Fruit fly (Drosophila melanogaster) whole organism, embryonic: ENCODE measurements around the gene CG32811.

Experiments used
- Abd-B ChIP-seq: fragments of 200-800 bp; sonication (Bioruptor generic); optimal IDR thresholded peaks from 2 replicates; lab custom pipeline; 2018; ENCODE audit warnings: missing biosample characterization, mild to moderate bottlenecking, missing genetic modification characterization, moderate library complexity
- Ada2b ChIP-seq: fragments of 200-800 bp; sonication (Bioruptor generic); IDR thresholded peaks from 2 replicates; pipeline ENCODE4 v1.3.6; 2022; ENCODE audit warnings: missing biosample characterization, missing genetic modification characterization
- Aef1 ChIP-seq: fragments of 200-800 bp; sonication (Bioruptor generic); IDR thresholded peaks from 3 replicates; pipeline ENCODE4 v1.3.6; 2022; ENCODE audit warnings: missing biosample characterization, missing genetic modification characterization
- Antp ChIP-seq: fragments of 200-800 bp; sonication (Bioruptor generic); optimal IDR thresholded peaks from 3 replicates; lab custom pipeline; 2016; ENCODE audit warnings: missing biosample characterization, missing genetic modification characterization
- C15 ChIP-seq: fragments of 200-800 bp; sonication (Bioruptor generic); IDR thresholded peaks from 3 replicates; pipeline ENCODE4 v1.3.6; 2022; ENCODE audit warnings: missing biosample characterization, missing genetic modification characterization
- CG10959 ChIP-seq: fragments of 200-800 bp; sonication (Bioruptor generic); IDR thresholded peaks from 2 replicates; pipeline ENCODE4 v1.3.6; 2022; ENCODE audit warnings: missing biosample characterization, missing genetic modification characterization
- CG10979 ChIP-seq: fragments of 200-800 bp; sonication (Bioruptor generic); optimal IDR thresholded peaks from 2 replicates; lab custom pipeline; 2018; ENCODE audit warnings: missing biosample characterization, mild to moderate bottlenecking, missing genetic modification characterization, moderate library complexity
- CG12071 ChIP-seq: fragments of 200-800 bp; sonication (Bioruptor generic); optimal IDR thresholded peaks from 3 replicates; lab custom pipeline; 2018; ENCODE audit warnings: missing biosample characterization, mild to moderate bottlenecking, missing genetic modification characterization
- CG12391 ChIP-seq: fragments of 200-800 bp; sonication (Bioruptor generic); optimal IDR thresholded peaks from 3 replicates; lab custom pipeline; 2018; ENCODE audit warnings: missing biosample characterization, mild to moderate bottlenecking, missing genetic modification characterization, moderate library complexity
- CG13424 ChIP-seq: fragments of 200-800 bp; sonication (Bioruptor generic); optimal IDR thresholded peaks from 2 replicates; lab custom pipeline; 2019; ENCODE audit warnings: missing biosample characterization, mild to moderate bottlenecking, missing genetic modification characterization, moderate library complexity
- CG13894 ChIP-seq: fragments of 200-800 bp; sonication (Bioruptor generic); optimal IDR thresholded peaks from 3 replicates; lab custom pipeline; 2018; ENCODE audit warnings: missing biosample characterization, mild to moderate bottlenecking, missing genetic modification characterization, moderate library complexity
- CG14050 ChIP-seq: fragments of 200-800 bp; sonication (Bioruptor generic); IDR thresholded peaks from 3 replicates; pipeline ENCODE4 v1.3.6; 2022; ENCODE audit warnings: missing biosample characterization, missing genetic modification characterization
- CG14441 ChIP-seq: fragments of 200-800 bp; sonication (Bioruptor generic); IDR thresholded peaks from 2 replicates; pipeline ENCODE4 v1.3.6; 2022; ENCODE audit warnings: missing biosample characterization, missing genetic modification characterization
- CG17612 ChIP-seq: fragments of 200-800 bp; sonication (Bioruptor generic); IDR thresholded peaks from 2 replicates; pipeline ENCODE4 v1.3.6; 2022; ENCODE audit warnings: missing biosample characterization, missing genetic modification characterization
- CG17802 ChIP-seq: fragments of 200-800 bp; sonication (Bioruptor generic); optimal IDR thresholded peaks from 2 replicates; lab custom pipeline; 2018; ENCODE audit warnings: missing biosample characterization, mild to moderate bottlenecking, missing genetic modification characterization, moderate library complexity
- CG18599 ChIP-seq: fragments of 200-800 bp; sonication (Bioruptor generic); optimal IDR thresholded peaks from 3 replicates; lab custom pipeline; 2017; ENCODE audit warnings: missing biosample characterization, missing genetic modification characterization, mild to moderate bottlenecking, moderate library complexity, missing genetic modification reagents
- CG2120 ChIP-seq: fragments of 200-800 bp; sonication (Bioruptor generic); optimal IDR thresholded peaks from 3 replicates; lab custom pipeline; 2016; ENCODE audit warnings: missing biosample characterization, missing genetic modification characterization
- CG3407 ChIP-seq: fragments of 200-800 bp; sonication (Bioruptor generic); optimal IDR thresholded peaks from 2 replicates; lab custom pipeline; 2018; ENCODE audit warnings: missing biosample characterization, mild to moderate bottlenecking, missing genetic modification characterization
- CG3726 ChIP-seq: fragments of 200-800 bp; sonication (Bioruptor generic); IDR thresholded peaks from 3 replicates; pipeline ENCODE4, ENCODE4 v1.3.6; 2022; ENCODE audit warnings: missing biosample characterization, missing genetic modification characterization
- CG43689 ChIP-seq: fragments of 200-800 bp; sonication (Bioruptor generic); IDR thresholded peaks from 2 replicates; pipeline ENCODE4 v1.3.6; 2022; ENCODE audit warnings: missing biosample characterization, missing genetic modification characterization
- CG7357 ChIP-seq: fragments of 200-800 bp; sonication (Bioruptor generic); IDR thresholded peaks from 3 replicates; pipeline ENCODE4 v1.3.6; 2022; ENCODE audit warnings: missing biosample characterization, missing genetic modification characterization
- CG7928 ChIP-seq: fragments of 200-800 bp; sonication (Bioruptor generic); optimal IDR thresholded peaks from 2 replicates; lab custom pipeline; 2017; ENCODE audit warnings: missing biosample characterization, mild to moderate bottlenecking, missing genetic modification characterization
- CG8944 ChIP-seq: fragments of 200-800 bp; sonication (Bioruptor generic); optimal IDR thresholded peaks from 3 replicates; lab custom pipeline; 2016; ENCODE audit warnings: missing biosample characterization, missing genetic modification characterization
- CG9817 ChIP-seq: fragments of 200-800 bp; sonication (Bioruptor generic); optimal IDR thresholded peaks from 2 replicates; lab custom pipeline; 2018; ENCODE audit warnings: missing biosample characterization, mild to moderate bottlenecking, missing genetic modification characterization, moderate library complexity
- CHES-1-like ChIP-seq: fragments of 200-800 bp; sonication (Bioruptor generic); optimal IDR thresholded peaks from 2 replicates; lab custom pipeline; 2016; ENCODE audit warnings: missing biosample characterization, missing genetic modification characterization
- CkIIα-i1 ChIP-seq: fragments of 200-800 bp; sonication (Bioruptor generic); IDR thresholded peaks from 2 replicates; pipeline ENCODE4 v1.3.6; 2022; ENCODE audit warnings: missing biosample characterization, missing genetic modification characterization
- CoRest ChIP-seq: fragments of 200-800 bp; sonication (Bioruptor generic); optimal IDR thresholded peaks from 3 replicates; lab custom pipeline; 2018; ENCODE audit warnings: missing biosample characterization, mild to moderate bottlenecking, missing genetic modification characterization, moderate library complexity
- D ChIP-seq, 2 experiments: fragments of 200-800 bp in 1 of 2; fragments of >200 bp in 1 of 2; sonication (Bioruptor generic) in 1 of 2; optimal IDR thresholded peaks; 2 replicates in 1 of 2; 3 replicates in 1 of 2; lab custom pipeline; 2017; ENCODE audit warnings: mild to moderate bottlenecking in 1 of 2, missing biosample characterization in 1 of 2, missing genetic modification characterization in 1 of 2, missing genetic modification reagents in 1 of 2
- GATAe ChIP-seq: fragments of 200-800 bp; sonication (Bioruptor generic); conservative IDR thresholded peaks from 2 replicates; pipeline ENCODE4 v1.3.6; 2022; ENCODE audit warnings: missing biosample characterization, missing genetic modification characterization
- HLH54F ChIP-seq: fragments of 200-800 bp; sonication (Bioruptor generic); optimal IDR thresholded peaks from 3 replicates; lab custom pipeline; 2016; ENCODE audit warnings: missing biosample characterization, missing genetic modification characterization
- Kr ChIP-seq: fragments of 200-800 bp; sonication (Bioruptor generic); optimal IDR thresholded peaks from 2 replicates; lab custom pipeline; 2017; ENCODE audit warnings: missing biosample characterization, mild to moderate bottlenecking, missing genetic modification characterization
- Lhr ChIP-seq: fragments of 200-800 bp; sonication (Bioruptor generic); optimal IDR thresholded peaks from 3 replicates; lab custom pipeline; 2017; ENCODE audit warnings: mild to moderate bottlenecking, missing biosample characterization, missing genetic modification reagents, missing genetic modification characterization
- Mes4 ChIP-seq: fragments of 200-800 bp; sonication (Bioruptor generic); optimal IDR thresholded peaks from 2 replicates; lab custom pipeline; 2016; ENCODE audit warnings: missing biosample characterization, missing genetic modification characterization
- Rfx ChIP-seq: fragments of 200-800 bp; sonication (Bioruptor generic); IDR thresholded peaks from 2 replicates; pipeline ENCODE4 v1.3.6; 2022; ENCODE audit warnings: missing biosample characterization, missing genetic modification characterization
- Ssrp ChIP-seq: fragments of 200-800 bp; sonication (Bioruptor generic); optimal IDR thresholded peaks from 2 replicates; lab custom pipeline; 2018; ENCODE audit warnings: missing biosample characterization, mild to moderate bottlenecking, missing genetic modification characterization, moderate library complexity
- Xrp1 ChIP-seq: fragments of 200-800 bp; sonication (Bioruptor generic); IDR thresholded peaks from 2 replicates; pipeline ENCODE4 v1.3.6; 2022; ENCODE audit warnings: missing biosample characterization, missing genetic modification characterization
- ase ChIP-seq: fragments of 200-800 bp; sonication (Bioruptor generic); IDR thresholded peaks from 3 replicates; pipeline ENCODE4 v1.3.6; 2022; ENCODE audit warnings: missing biosample characterization, missing genetic modification characterization
- bowl ChIP-seq: fragments of 200-800 bp; sonication (Bioruptor generic); IDR thresholded peaks from 2 replicates; pipeline ENCODE4 v1.3.6; 2022; ENCODE audit warnings: missing biosample characterization, missing genetic modification characterization
- cwo ChIP-seq: fragments of 200-800 bp; sonication (Bioruptor generic); optimal IDR thresholded peaks from 3 replicates; lab custom pipeline; 2017; ENCODE audit warnings: missing biosample characterization, missing genetic modification characterization, mild to moderate bottlenecking, moderate library complexity, missing genetic modification reagents
- dm ChIP-seq: fragments of 200-800 bp; sonication (Bioruptor generic); optimal IDR thresholded peaks from 3 replicates; lab custom pipeline; 2016; ENCODE audit warnings: missing biosample characterization, missing genetic modification characterization
- eve ChIP-seq, 2 experiments: fragments of >200 bp; optimal IDR thresholded peaks; 2 replicates each; lab custom pipeline; 2017; ENCODE audit warnings: missing biosample characterization in 2 of 2, missing genetic modification characterization in 2 of 2
- gem ChIP-seq: fragments of 200-800 bp; sonication (Bioruptor generic); optimal IDR thresholded peaks from 2 replicates; lab custom pipeline; 2019; ENCODE audit warnings: missing biosample characterization, mild to moderate bottlenecking, missing genetic modification characterization, moderate library complexity
- hbn ChIP-seq: fragments of 200-800 bp; sonication (Bioruptor generic); IDR thresholded peaks from 2 replicates; pipeline ENCODE4 v1.3.6; 2022; ENCODE audit warnings: missing biosample characterization, missing genetic modification characterization; ENCODE audit not compliant: partially characterized antibody
- hkb ChIP-seq, 2 experiments: fragments of 200-800 bp in 1 of 2; fragments of >200 bp in 1 of 2; sonication (Bioruptor generic) in 1 of 2; IDR thresholded peaks in 1 of 2; optimal IDR thresholded peaks in 1 of 2; 2 replicates each; pipeline versions ENCODE4 v1.3.6 to Lab custom; 2017 to 2022; ENCODE audit warnings: missing biosample characterization in 1 of 2, missing genetic modification characterization in 1 of 2
- inv ChIP-seq: fragments of 200-800 bp; sonication (Bioruptor generic); IDR thresholded peaks from 2 replicates; pipeline ENCODE4 v1.3.6; 2022; ENCODE audit warnings: missing biosample characterization, missing genetic modification characterization; ENCODE audit not compliant: partially characterized antibody
- peb ChIP-seq: fragments of 200-800 bp; sonication (Bioruptor generic); IDR thresholded peaks from 2 replicates; pipeline ENCODE4 v1.3.6; 2022; ENCODE audit warnings: missing biosample characterization, missing genetic modification characterization
- psq ChIP-seq: fragments of 200-800 bp; sonication (Bioruptor generic); optimal IDR thresholded peaks from 2 replicates; lab custom pipeline; 2017; ENCODE audit warnings: missing biosample characterization, missing genetic modification characterization
- sd ChIP-seq: fragments of 200-800 bp; sonication (Bioruptor generic); optimal IDR thresholded peaks from 3 replicates; lab custom pipeline; 2018; ENCODE audit warnings: missing biosample characterization, mild to moderate bottlenecking, missing genetic modification characterization, moderate library complexity
- slp2 ChIP-seq: fragments of 200-800 bp; sonication (Bioruptor generic); optimal IDR thresholded peaks from 2 replicates; lab custom pipeline; 2016; ENCODE audit warnings: missing biosample characterization, missing genetic modification characterization
- stwl ChIP-seq: fragments of 200-800 bp; sonication (Bioruptor generic); optimal IDR thresholded peaks from 3 replicates; lab custom pipeline; 2018; ENCODE audit warnings: missing biosample characterization, mild to moderate bottlenecking, missing genetic modification characterization, moderate library complexity
- wek ChIP-seq: fragments of 200-800 bp; sonication (Bioruptor generic); optimal IDR thresholded peaks from 3 replicates; lab custom pipeline; 2018; ENCODE audit warnings: missing biosample characterization, mild to moderate bottlenecking, missing genetic modification characterization, moderate library complexity

Gene CG32811

DNA sequence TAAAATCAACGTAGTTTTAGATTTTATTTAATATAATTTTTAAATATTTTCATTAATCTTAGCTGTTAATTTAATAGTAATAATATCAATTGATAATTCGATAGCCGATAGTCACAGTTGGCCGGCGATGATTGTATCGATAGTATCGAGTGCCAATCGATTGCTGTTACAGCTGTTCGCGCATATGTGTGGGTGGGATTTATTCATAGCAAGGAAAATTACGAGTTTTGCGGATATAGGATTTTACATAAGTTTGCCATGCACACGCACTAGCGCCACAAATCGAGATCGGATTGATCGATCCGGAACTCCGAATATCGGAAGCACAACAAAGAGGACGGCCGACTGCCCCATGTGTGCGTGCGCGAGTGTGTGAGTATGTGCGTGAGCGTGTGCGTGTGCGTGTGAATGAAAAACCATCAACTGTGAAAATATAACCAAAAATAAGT is 43.8 kb upstream of the CG32811 start, which contains the start of gene Naa30A (continued):
- no peak for TF ChIP-seq HLH54F (GFP tag; lab: Kevin White, UChicago)
- TF ChIP-seq dm (GFP tag; lab: Kevin White, UChicago): no peak
- TF ChIP-seq slp2 (GFP tag; lab: Kevin White, UChicago): no peak
- TF ChIP-seq D (optimal IDR thresholded peaks at IDR 0.05; lab: Kevin White, UChicago): no peak
- TF ChIP-seq D (GFP tag; optimal IDR thresholded peaks at IDR 0.05; lab: Kevin White, UChicago): no peak
- TF ChIP-seq ase (GFP tag; lab: Robert Waterston, UW): no peak
- peak; percentile 92 for TF ChIP-seq hbn (GFP tag; lab: Robert Waterston, UW)
- no peak for TF ChIP-seq CkIIα-i1 (GFP tag; lab: Robert Waterston, UW)
- TF ChIP-seq Rfx (GFP tag; lab: Robert Waterston, UW): no peak
- no peak for TF ChIP-seq CG12071
- no peak for TF ChIP-seq C15 (GFP tag; lab: Robert Waterston, UW)
- peak; percentile 12 for TF ChIP-seq CG13424
- no peak for TF ChIP-seq Aef1 (GFP tag; lab: Robert Waterston, UW)
- peak; percentile 93 for TF ChIP-seq inv (GFP tag; lab: Robert Waterston, UW)
- TF ChIP-seq CG10979 (tag; lab: Kevin White, UChicago): no peak
- TF ChIP-seq GATAe: no peak
- TF ChIP-seq CG7928 (GFP tag; lab: Kevin White, UChicago): peak; percentile 19
- TF ChIP-seq bowl: no peak
- no peak for TF ChIP-seq psq (GFP tag; lab: Kevin White, UChicago)
- no peak for TF ChIP-seq cwo
- no peak for TF ChIP-seq hkb (optimal IDR thresholded peaks at IDR 0.05; lab: Kevin White, UChicago)
- no peak for TF ChIP-seq hkb (GFP tag; IDR thresholded peaks at IDR 0.05; lab: Robert Waterston, UW)
- no peak for TF ChIP-seq CG3726 (GFP tag; lab: Robert Waterston, UW)
- no peak for TF ChIP-seq CG17802 (tag; lab: Kevin White, UChicago)
- TF ChIP-seq stwl (tag; lab: Kevin White, UChicago): peak; percentile 67
- no peak for TF ChIP-seq CG14441 (GFP tag; lab: Robert Waterston, UW)
- no peak for TF ChIP-seq CG7357 (GFP tag; lab: Robert Waterston, UW)
- TF ChIP-seq wek: no peak
- TF ChIP-seq CG3407 (GFP tag; lab: Kevin White, UChicago): no peak
- TF ChIP-seq eve (GFP tag; optimal IDR thresholded peaks at IDR 0.05; lab: Kevin White, UChicago): no peak
- TF ChIP-seq Abd-B (GFP tag; lab: Kevin White, UChicago): no peak
- TF ChIP-seq CHES-1-like (GFP tag; lab: Kevin White, UChicago): no peak
- TF ChIP-seq CG8944 (GFP tag; lab: Kevin White, UChicago): no peak
- TF ChIP-seq CG10959 (GFP tag; lab: Robert Waterston, UW): no peak
- TF ChIP-seq Ssrp (tag; lab: Kevin White, UChicago): no peak
- TF ChIP-seq CG13894 (tag; lab: Kevin White, UChicago): no peak
- TF ChIP-seq Lhr (GFP tag; lab: Kevin White, UChicago): no peak
- no peak for TF ChIP-seq Xrp1 (GFP tag; lab: Robert Waterston, UW)
- no peak for TF ChIP-seq Ada2b (GFP tag; lab: Robert Waterston, UW)
- peak; percentile 11 for TF ChIP-seq CoRest (tag; lab: Kevin White, UChicago)
- TF ChIP-seq peb: no peak
- no peak for TF ChIP-seq CG43689
- no peak for TF ChIP-seq Kr (GFP tag; lab: Kevin White, UChicago)
- TF ChIP-seq CG14050 (GFP tag; lab: Robert Waterston, UW): no peak
- no peak for TF ChIP-seq Mes4
- peak; percentile 24 for TF ChIP-seq CG12391 (tag; lab: Kevin White, UChicago)
- no peak for TF ChIP-seq sd (tag; lab: Kevin White, UChicago)
- TF ChIP-seq CG17612 (GFP tag; lab: Robert Waterston, UW): no peak
- no peak for TF ChIP-seq CG18599
- no peak for TF ChIP-seq gem
- no peak for TF ChIP-seq CG9817 (tag; lab: Kevin White, UChicago)
- TF ChIP-seq CG2120 (GFP tag; lab: Kevin White, UChicago): peak; percentile 21
- TF ChIP-seq Antp (GFP tag; lab: Kevin White, UChicago): no peak
